Worm (Caenorhabditis elegans) whole organism, young adult: Measurements from ENCODE around the gene K07C11.7.

Experiments used
- B0035.1 ChIP-seq: sonication (generic microtip); optimal IDR thresholded peaks from 2 replicates; lab custom pipeline; 2016; ENCODE audit warnings: missing genetic modification characterization, mild to moderate bottlenecking, missing compliant biosample characterization, missing genotype, missing genetic modification reagents
- B0336.3 ChIP-seq: fragments of 200-800 bp; sonication (Bioruptor generic); IDR thresholded peaks from 2 replicates; pipeline ENCODE4 v1.3.6; 2022; ENCODE audit warnings: missing genetic modification characterization, missing compliant biosample characterization
- Y95B8A.8 ChIP-seq: fragments of 200-800 bp; sonication (Bioruptor generic); IDR thresholded peaks from 2 replicates; pipeline ENCODE4 v1.3.6; 2022; ENCODE audit warnings: missing genetic modification reagents, missing genetic modification characterization, missing compliant biosample characterization
- ama-1 ChIP-seq, 3 experiments: fragments of 150-350 bp in 1 of 3; sonication (generic microtip) in 2 of 3; optimal IDR thresholded peaks; 2 replicates each; lab custom pipeline; 2014 to 2018; ENCODE audit warnings: missing biosample characterization in 2 of 3, missing genetic modification characterization in 2 of 3, missing genetic modification reagents in 2 of 3
- athp-1 ChIP-seq: sonication (generic microtip); optimal IDR thresholded peaks from 2 replicates; lab custom pipeline; 2017; ENCODE audit warnings: mild to moderate bottlenecking, missing genetic modification characterization, missing compliant biosample characterization
- attf-3 ChIP-seq: fragments of 200-800 bp; sonication (Bioruptor generic); conservative IDR thresholded peaks from 2 replicates; pipeline ENCODE4 v1.3.6; 2022; ENCODE audit warnings: missing genetic modification reagents, missing genetic modification characterization, missing compliant biosample characterization
- ceh-79 ChIP-seq: sonication (generic microtip); optimal IDR thresholded peaks from 2 replicates; lab custom pipeline; 2017; ENCODE audit warnings: mild to moderate bottlenecking, missing genetic modification characterization, missing compliant biosample characterization
- him-1 ChIP-seq: sonication (generic microtip); optimal IDR thresholded peaks from 2 replicates; lab custom pipeline; 2016; ENCODE audit warnings: missing genotype, missing genetic modification reagents, missing genetic modification characterization, missing compliant biosample characterization
- lsy-27 ChIP-seq: sonication (generic microtip); optimal IDR thresholded peaks from 2 replicates; lab custom pipeline; 2017; ENCODE audit warnings: missing genetic modification characterization, mild to moderate bottlenecking, missing compliant biosample characterization, antibody characterized with exemption, missing genotype, borderline replicate concordance; ENCODE audit not compliant: insufficient read depth
- pha-4 ChIP-seq: fragments of 150-350 bp; sonication (generic microtip); optimal IDR thresholded peaks from 2 replicates; lab custom pipeline; 2014; ENCODE audit warnings: missing biosample characterization, missing genetic modification reagents, missing genetic modification characterization
- sea-2 ChIP-seq: fragments of 200-800 bp; sonication (Bioruptor generic); IDR thresholded peaks from 2 replicates; pipeline ENCODE4 v1.3.6; 2022; ENCODE audit warnings: missing genetic modification characterization, missing compliant biosample characterization
- snpc-1.1 ChIP-seq: sonication (generic microtip); optimal IDR thresholded peaks from 2 replicates; lab custom pipeline; 2017; ENCODE audit warnings: missing genetic modification characterization, mild to moderate bottlenecking, missing compliant biosample characterization, antibody characterized with exemption, moderate library complexity, missing genotype, missing genetic modification reagents; ENCODE audit not compliant: insufficient read depth
- snpc-4 ChIP-seq, 5 experiments: fragments of 150-350 bp in 1 of 5; sonication (generic microtip) in 4 of 5; optimal IDR thresholded peaks; 2 replicates each; lab custom pipeline; 2014 to 2018; ENCODE audit warnings: missing genetic modification characterization in 5 of 5, missing biosample characterization in 3 of 5, antibody characterized with exemption in 2 of 5, mild to moderate bottlenecking in 2 of 5, missing compliant biosample characterization in 2 of 5, missing genotype in 2 of 5, moderate library complexity in 2 of 5, missing genetic modification reagents in 1 of 5
- tbp1 ChIP-seq: fragments of 200-800 bp; sonication (Bioruptor generic); optimal IDR thresholded peaks from 2 replicates; lab custom pipeline; 2018; ENCODE audit warnings: mild to moderate bottlenecking, missing genetic modification characterization, missing compliant biosample characterization

DNA sequence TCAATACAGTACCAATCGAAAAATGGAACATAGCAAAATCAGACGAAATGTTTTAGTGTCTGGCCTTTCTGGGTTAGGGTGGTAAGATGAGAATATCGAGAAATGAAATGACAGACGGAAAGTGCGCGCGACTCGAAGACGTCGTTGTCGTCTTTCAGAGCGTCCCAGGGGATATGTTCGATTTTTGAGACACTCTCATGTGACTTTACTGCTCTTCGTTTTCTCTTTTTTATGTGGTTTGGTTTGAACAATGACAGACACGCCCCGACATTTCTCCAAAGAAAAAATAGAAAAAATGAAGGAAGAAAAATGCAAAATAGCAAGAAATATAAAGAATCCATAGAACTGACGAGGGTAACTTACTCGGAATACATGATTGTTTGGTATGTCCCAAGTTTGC lies 3.2 kb downstream of the K07C11.7 start:
- TF ChIP-seq ceh-79 (tag; lab: Kevin White, UChicago) (no peak), snpc-1.1 (tag; lab: Kevin White, UChicago) (no peak), tbp1 (no peak), ama-1 (optimal IDR thresholded peaks at IDR 0.05; lab: Kevin White, UChicago) (no peak), ama-1 (GFP tag; optimal IDR thresholded peaks at IDR 0.05; lab: Kevin White, UChicago) (no peak), him-1 (tag; lab: Kevin White, UChicago) (no peak), pha-4 (tag; lab: Kevin White, UChicago) (no peak), lsy-27 (tag; lab: Kevin White, UChicago) (no peak), snpc-4 (GFP tag; optimal IDR thresholded peaks at IDR 0.05; lab: Kevin White, UChicago) (no peak), snpc-4 (tag; optimal IDR thresholded peaks at IDR 0.05; lab: Kevin White, UChicago) (no peak), attf-3 (GFP tag; lab: Robert Waterston, UW) (no peak), B0336.3 (GFP tag; lab: Robert Waterston, UW) (no peak), B0035.1 (no peak), Y95B8A.8 (GFP tag; lab: Robert Waterston, UW) (no peak), sea-2 (no peak), athp-1 (tag; lab: Kevin White, UChicago) (no peak)
